Worm (Caenorhabditis elegans) whole organism, L3 larva: ENCODE results near the gene ZK112.4.

Experiments used
- ZK546.5 ChIP-seq: sonication (generic microtip); optimal IDR thresholded peaks from 2 replicates; lab custom pipeline; 2017; ENCODE audit warnings: missing biosample characterization, missing genetic modification characterization
- fos-1 ChIP-seq: fragments of 150-350 bp; optimal IDR thresholded peaks from 2 replicates; lab custom pipeline; 2014; ENCODE audit warnings: missing biosample characterization, missing genetic modification characterization
- hmg-11 ChIP-seq: sonication (generic microtip); optimal IDR thresholded peaks from 2 replicates; lab custom pipeline; 2016; ENCODE audit warnings: missing genetic modification characterization, missing compliant biosample characterization
- jun-1 ChIP-seq: fragments of 150-350 bp; optimal IDR thresholded peaks from 2 replicates; lab custom pipeline; 2014; ENCODE audit warnings: missing biosample characterization, missing genetic modification reagents, missing genetic modification characterization
- mdl-1 ChIP-seq: fragments of 150-350 bp; optimal IDR thresholded peaks from 2 replicates; lab custom pipeline; 2014; ENCODE audit warnings: missing biosample characterization, missing genetic modification characterization
- nhr-12 ChIP-seq: fragments of 150-350 bp; optimal IDR thresholded peaks from 2 replicates; lab custom pipeline; 2014; ENCODE audit warnings: missing biosample characterization, missing genetic modification characterization
- nhr-76 ChIP-seq: fragments of 150-350 bp; sonication (generic microtip); optimal IDR thresholded peaks from 5 replicates; lab custom pipeline; 2014; ENCODE audit warnings: missing biosample characterization, missing genetic modification characterization

DNA sequence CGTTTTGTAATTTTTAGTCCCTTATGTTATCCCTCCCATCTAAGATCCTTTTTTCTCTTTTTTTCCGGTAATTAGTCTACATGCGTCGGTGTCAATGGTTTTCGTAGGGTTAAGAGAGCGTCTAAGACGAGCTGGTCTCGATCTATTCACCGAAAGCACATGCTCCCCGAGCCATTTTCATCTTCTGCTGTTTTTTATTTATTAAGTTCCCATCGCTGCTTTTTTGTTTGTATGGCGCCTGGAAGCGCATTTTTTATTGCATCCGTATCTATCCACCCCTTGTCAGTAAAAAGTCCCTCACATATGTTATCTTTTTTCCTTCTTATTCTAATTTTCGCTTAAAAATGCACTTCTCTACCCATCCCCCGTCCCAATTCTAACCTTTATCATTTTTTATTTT is 7.0 kb upstream of the ZK112.4 start:
- no peak for TF ChIP-seq ZK546.5 (tag; lab: Kevin White, UChicago)
- TF ChIP-seq nhr-12 (tag; lab: Kevin White, UChicago): no peak
- no peak for TF ChIP-seq mdl-1 (tag; lab: Kevin White, UChicago)
- no peak for TF ChIP-seq fos-1
- TF ChIP-seq hmg-11 (tag; lab: Kevin White, UChicago): no peak
- TF ChIP-seq nhr-76 (tag; lab: Kevin White, UChicago): no peak
- TF ChIP-seq jun-1 (tag; lab: Kevin White, UChicago): no peak
